Worm (Caenorhabditis elegans) whole organism, young adult: ENCODE results near the gene ssna-1.

Experiments
- F39B2.1 ChIP-seq: fragments of 200-800 bp; sonication (Bioruptor generic); IDR thresholded peaks from 2 replicates; pipeline ENCODE4 v1.3.6; 2022; ENCODE audit warnings: missing genetic modification reagents, missing genetic modification characterization, missing compliant biosample characterization
- Y53G8AR.9 ChIP-seq: fragments of 200-800 bp; sonication (Bioruptor generic); conservative IDR thresholded peaks from 2 replicates; pipeline ENCODE4 v1.3.6; 2022; ENCODE audit warnings: missing genetic modification reagents, missing genetic modification characterization, missing compliant biosample characterization
- die-1 ChIP-seq: sonication (generic microtip); optimal IDR thresholded peaks from 2 replicates; lab custom pipeline; 2016; ENCODE audit warnings: missing genotype, mild to moderate bottlenecking, missing genetic modification characterization, missing compliant biosample characterization
- dpff-1 ChIP-seq: sonication (generic microtip); optimal IDR thresholded peaks from 2 replicates; lab custom pipeline; 2017; ENCODE audit warnings: mild to moderate bottlenecking, missing genetic modification characterization, missing compliant biosample characterization
- egl-18 ChIP-seq: fragments of 200-800 bp; sonication (Bioruptor generic); IDR thresholded peaks from 2 replicates; pipeline ENCODE4 v1.3.6; 2022; ENCODE audit warnings: missing genetic modification reagents, missing genetic modification characterization, missing compliant biosample characterization
- pbrm-1 ChIP-seq: fragments of 200-800 bp; sonication (Bioruptor generic); IDR thresholded peaks from 2 replicates; pipeline ENCODE4 v1.3.6; 2022; ENCODE audit warnings: missing genetic modification reagents, missing genetic modification characterization, missing compliant biosample characterization
- snpc-3.4 ChIP-seq: sonication (generic microtip); optimal IDR thresholded peaks from 2 replicates; lab custom pipeline; 2017; ENCODE audit warnings: missing genetic modification characterization, mild to moderate bottlenecking, missing compliant biosample characterization, antibody characterized with exemption, moderate library complexity, missing genotype, missing genetic modification reagents
- unc-62 ChIP-seq: fragments of 150-350 bp; optimal IDR thresholded peaks from 2 replicates; lab custom pipeline; 2014; ENCODE audit warnings: missing biosample characterization, missing genetic modification reagents, missing genetic modification characterization
- ztf-6 ChIP-seq: fragments of 200-800 bp; sonication (Bioruptor generic); IDR thresholded peaks from 2 replicates; pipeline ENCODE4 v1.3.6; 2022; ENCODE audit warnings: missing genetic modification reagents, missing genetic modification characterization, missing compliant biosample characterization

- TF ChIP-seq ztf-6 (GFP tag; lab: Robert Waterston, UW) (no peak), pbrm-1 (GFP tag; lab: Robert Waterston, UW) (no peak), egl-18 (GFP tag; lab: Robert Waterston, UW) (no peak), unc-62 (no peak), die-1 (tag; lab: Kevin White, UChicago) (no peak), dpff-1 (tag; lab: Kevin White, UChicago) (no peak), snpc-3.4 (tag; lab: Kevin White, UChicago) (no peak), F39B2.1 (GFP tag; lab: Robert Waterston, UW) (no peak), Y53G8AR.9 (no peak)
Measured at ce11 chrIV:364983-365382, 22.9 kb upstream of the ssna-1 start.
